Fruit fly (Drosophila melanogaster): ENCODE data around the gene spas.
A peak's percentile ranks its signal among the peaks of the same experiment; 100 is the strongest.

Gene spas

dm6 chr3R:24065718-24066117 is 27.7 kb downstream of the spas start:
- no peak for TF ChIP-seq fru (GFP tag; optimal IDR thresholded peaks at IDR 0.05)
- TF ChIP-seq woc (GFP tag; optimal IDR thresholded peaks at IDR 0.05) = no peak

DNA sequence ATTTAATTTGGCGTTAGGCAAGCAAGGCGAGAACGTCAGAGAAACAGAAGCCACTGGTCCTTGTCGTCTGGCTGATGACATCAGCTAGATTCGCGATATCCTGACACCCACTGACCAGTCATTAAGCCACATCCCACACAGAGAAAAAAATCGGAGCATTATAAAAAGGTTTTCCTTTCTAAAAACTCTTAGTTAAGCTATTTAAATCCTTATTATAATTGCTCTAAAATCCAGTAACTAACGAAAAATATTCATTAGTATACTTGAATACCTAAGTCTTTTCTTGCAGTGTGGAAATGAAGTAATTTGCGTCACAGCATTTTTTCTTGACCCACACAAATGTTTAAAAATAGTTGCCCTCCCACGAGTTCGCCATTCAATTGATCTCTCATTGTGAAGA is 30.8 kb downstream of the spas start:
- TF ChIP-seq Jra (GFP tag; optimal IDR thresholded peaks at IDR 0.05) = no peak
- no peak for TF ChIP-seq GATAd (GFP tag; optimal IDR thresholded peaks at IDR 0.05)
- no peak for TF ChIP-seq dl (GFP tag; optimal IDR thresholded peaks at IDR 0.05; ENCODE audit: insufficient read depth in 1 of 2, partially characterized antibody in 2 of 2)
- TF ChIP-seq sv (GFP tag; optimal IDR thresholded peaks at IDR 0.05) = no peak
- no peak for TF ChIP-seq Abd-B (GFP tag; optimal IDR thresholded peaks at IDR 0.05)
- no peak for TF ChIP-seq fru (GFP tag; optimal IDR thresholded peaks at IDR 0.05)
- TF ChIP-seq Dif (GFP tag; optimal IDR thresholded peaks at IDR 0.05; ENCODE audit: partially characterized antibody) = no peak
- TF ChIP-seq br (GFP tag; optimal IDR thresholded peaks at IDR 0.05) = no peak
- TF ChIP-seq dsf (GFP tag; optimal IDR thresholded peaks at IDR 0.05; ENCODE audit: borderline replicate concordance) = no peak
- TF ChIP-seq CG32264 (GFP tag; optimal IDR thresholded peaks at IDR 0.05) = no peak
- TF ChIP-seq N (GFP tag; optimal IDR thresholded peaks at IDR 0.05) = no peak
- no peak for TF ChIP-seq dmrt93B (GFP tag; optimal IDR thresholded peaks at IDR 0.05)
- TF ChIP-seq Vsx2 (GFP tag; optimal IDR thresholded peaks at IDR 0.05; ENCODE audit: partially characterized antibody) = no peak
- TF ChIP-seq Sp1 (GFP tag; optimal IDR thresholded peaks at IDR 0.05) = no peak
- no peak for TF ChIP-seq psq (GFP tag; optimal IDR thresholded peaks at IDR 0.05)
- TF ChIP-seq sage (GFP tag; optimal IDR thresholded peaks at IDR 0.05) = no peak
- TF ChIP-seq HLH106 (tag; optimal IDR thresholded peaks at IDR 0.05) = no peak
- TF ChIP-seq Hnf4 (GFP tag; optimal IDR thresholded peaks at IDR 0.05) = no peak

DNA sequence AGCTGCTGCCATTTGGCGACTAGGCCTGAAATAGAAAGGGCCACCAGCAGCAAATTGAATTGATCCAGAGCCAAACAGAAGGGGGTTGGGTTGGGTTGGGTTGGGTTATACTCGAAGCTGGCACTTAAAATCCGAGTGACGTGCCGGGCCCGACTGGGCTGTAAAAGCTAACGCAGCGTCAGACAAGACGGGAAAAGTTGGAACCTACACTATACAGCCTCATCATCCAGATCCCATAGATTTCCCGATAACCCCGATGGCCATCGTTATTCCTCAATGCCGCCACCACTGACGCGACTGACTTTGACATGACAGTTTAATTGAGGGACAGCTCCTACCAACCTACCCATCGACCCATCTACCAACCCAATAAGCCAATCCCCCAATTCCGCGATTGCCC is 31.9 kb downstream of the spas start:
- no peak for TF ChIP-seq sage (GFP tag; optimal IDR thresholded peaks at IDR 0.05)
- no peak for TF ChIP-seq brk (GFP tag; optimal IDR thresholded peaks at IDR 0.05)
- no peak for TF ChIP-seq tai (GFP tag; optimal IDR thresholded peaks at IDR 0.05)
- no peak for TF ChIP-seq Dfd (GFP tag; optimal IDR thresholded peaks at IDR 0.05)
- no peak for TF ChIP-seq Hnf4 (GFP tag; optimal IDR thresholded peaks at IDR 0.05)
- no peak for TF ChIP-seq fru (GFP tag; optimal IDR thresholded peaks at IDR 0.05)
- no peak for TF ChIP-seq Vsx2 (GFP tag; optimal IDR thresholded peaks at IDR 0.05; ENCODE audit: partially characterized antibody)
- TF ChIP-seq N (GFP tag; optimal IDR thresholded peaks at IDR 0.05) = no peak

DNA sequence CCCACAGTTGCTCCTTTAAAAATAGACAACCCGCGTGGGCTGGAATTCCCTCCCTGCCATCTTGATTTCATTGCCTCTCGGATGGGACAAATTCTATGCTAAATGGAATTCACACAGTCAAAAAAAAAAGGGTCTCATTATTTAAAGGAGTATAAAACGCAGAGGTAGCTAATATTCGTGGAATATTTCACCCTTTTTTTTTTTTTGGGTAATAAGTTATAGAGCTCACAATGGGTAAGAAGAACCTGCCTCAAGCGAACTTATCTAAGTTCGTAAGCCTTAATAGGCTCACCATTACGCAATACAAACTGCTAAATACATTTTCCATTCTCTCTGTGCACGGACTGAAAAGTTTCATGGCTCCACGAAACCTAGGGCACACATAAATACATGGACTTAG is 35.7 kb downstream of the spas start:
- TF ChIP-seq Hr83 (GFP tag; optimal IDR thresholded peaks at IDR 0.05; ENCODE audit: poor library complexity, severe bottlenecking) (no peak), Dif (GFP tag; optimal IDR thresholded peaks at IDR 0.05; ENCODE audit: partially characterized antibody) (no peak), HLH106 (tag; optimal IDR thresholded peaks at IDR 0.05) (no peak), usp (GFP tag; optimal IDR thresholded peaks at IDR 0.05) (no peak), N (GFP tag; optimal IDR thresholded peaks at IDR 0.05) (no peak)

dm6 chr3R:24079110-24079509 is 41.1 kb downstream of the spas start:
- TF ChIP-seq jim (GFP tag; optimal IDR thresholded peaks at IDR 0.05) (no peak), woc (GFP tag; optimal IDR thresholded peaks at IDR 0.05) (no peak), Hr78 (GFP tag; optimal IDR thresholded peaks at IDR 0.05) (no peak), sage (GFP tag; optimal IDR thresholded peaks at IDR 0.05) (no peak), ey (GFP tag; optimal IDR thresholded peaks at IDR 0.05) (no peak), N (GFP tag; optimal IDR thresholded peaks at IDR 0.05) (no peak), Abd-B (GFP tag; optimal IDR thresholded peaks at IDR 0.05) (no peak), h (GFP tag; optimal IDR thresholded peaks at IDR 0.05) (no peak), Dif (GFP tag; optimal IDR thresholded peaks at IDR 0.05; ENCODE audit: partially characterized antibody) (no peak), psq (GFP tag; optimal IDR thresholded peaks at IDR 0.05) (no peak), Mio (GFP tag; optimal IDR thresholded peaks at IDR 0.05) (no peak), Hr83 (GFP tag; optimal IDR thresholded peaks at IDR 0.05; ENCODE audit: poor library complexity, severe bottlenecking) (no peak), Rel (GFP tag; optimal IDR thresholded peaks at IDR 0.05) (no peak), Rel (tag; optimal IDR thresholded peaks at IDR 0.05) (no peak), sv (GFP tag; optimal IDR thresholded peaks at IDR 0.05) (no peak)

- TF ChIP-seq ey (GFP tag; optimal IDR thresholded peaks at IDR 0.05) (no peak), Dfd (GFP tag; optimal IDR thresholded peaks at IDR 0.05) (peak; percentile 94)
These were observed 41.6 kb downstream of the spas start for dm6 chr3R:24079613-24080012.

All from whole organism, wandering third instar larva.